Worm (Caenorhabditis elegans): Measurements from ENCODE around the gene acc-2.

DNA sequence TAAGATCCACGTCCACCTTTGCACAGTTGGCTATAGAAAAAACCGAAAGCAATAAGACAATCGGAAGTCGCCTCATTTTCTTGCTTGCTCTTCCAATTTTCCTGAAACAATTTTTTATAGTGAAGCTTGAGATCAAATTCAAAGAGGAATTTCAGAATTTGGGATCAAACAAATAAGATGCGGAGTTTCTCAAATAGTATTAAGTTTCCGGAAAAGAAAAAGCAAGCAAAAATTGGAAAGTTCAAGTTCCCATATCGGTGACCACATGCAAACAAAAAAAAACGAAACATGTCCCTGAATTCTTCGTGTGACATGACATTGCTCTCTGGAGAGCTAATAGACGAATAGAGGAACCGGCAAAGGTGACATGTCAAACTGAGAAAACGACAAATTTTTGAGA, 11.3 kb upstream of the acc-2 start, which contains the start of gene unc-129:
- TF ChIP-seq sma-3 (GFP tag; optimal IDR thresholded peaks at IDR 0.05), result no peak
- TF ChIP-seq unc-55 (GFP tag; optimal IDR thresholded peaks at IDR 0.05), result no peak
- no peak for TF ChIP-seq lin-39 (tag; optimal IDR thresholded peaks at IDR 0.05)
